Fruit fly (Drosophila melanogaster): ENCODE results near the gene CG15535.
A peak's percentile ranks its signal among the peaks of the same experiment; 100 is the strongest.

Gene CG15535

dm6 chr3R:30413795-30414194 lies 9.9 kb downstream of the CG15535 start (continued):
- no peak for TF ChIP-seq CG5180 (GFP tag; optimal IDR thresholded peaks at IDR 0.05)
- TF ChIP-seq CG7556 (GFP tag; optimal IDR thresholded peaks at IDR 0.05) = peak; percentile 40
- TF ChIP-seq wdn (GFP tag; IDR thresholded peaks at IDR 0.05) = no peak
- no peak for TF ChIP-seq CHES-1-like (GFP tag; optimal IDR thresholded peaks at IDR 0.05)
- TF ChIP-seq CG18011 (GFP tag; optimal IDR thresholded peaks at IDR 0.05) = no peak
- peak; percentile 66; the same call in 2 of the 3 replicates for TF ChIP-seq H15 (GFP tag; IDR thresholded peaks at IDR 0.05)
- TF ChIP-seq Hr39 (optimal IDR thresholded peaks at IDR 0.05) = no peak
- TF ChIP-seq sd (tag; optimal IDR thresholded peaks at IDR 0.05) = no peak
- TF ChIP-seq CG1603 (tag; optimal IDR thresholded peaks at IDR 0.05) = peak; percentile 81
- TF ChIP-seq ems (GFP tag; optimal IDR thresholded peaks at IDR 0.05) = peak; percentile 23
- TF ChIP-seq ap (GFP tag; IDR thresholded peaks at IDR 0.05) = peak; percentile 63
- TF ChIP-seq D19B (GFP tag; optimal IDR thresholded peaks at IDR 0.05) = no peak
- TF ChIP-seq CG1832 (GFP tag; optimal IDR thresholded peaks at IDR 0.05) = no peak
- peak; percentile 12 for TF ChIP-seq pum (GFP tag; optimal IDR thresholded peaks at IDR 0.05)
- 0 out of 3 replicates have a peak, but pooled peaks have one; percentile 15 for TF ChIP-seq Aef1 (GFP tag; IDR thresholded peaks at IDR 0.05)
- no peak for TF ChIP-seq Fer2 (tag; optimal IDR thresholded peaks at IDR 0.05)
- TF ChIP-seq vnd (GFP tag; IDR thresholded peaks at IDR 0.05; ENCODE audit: partially characterized antibody) = no peak
- no peak for TF ChIP-seq CG4854 (GFP tag; optimal IDR thresholded peaks at IDR 0.05)
- TF ChIP-seq Atf6 (GFP tag; IDR thresholded peaks at IDR 0.05) = peak; percentile 19; the same call in 1 of the 2 replicates
- TF ChIP-seq CG7786 (GFP tag; optimal IDR thresholded peaks at IDR 0.05) = peak; percentile 8
- no peak for TF ChIP-seq insv (GFP tag; optimal IDR thresholded peaks at IDR 0.05)
- peak; percentile 41 for TF ChIP-seq CG13424 (tag; optimal IDR thresholded peaks at IDR 0.05)
- peak; percentile 62 for TF ChIP-seq CG2678 (tag; optimal IDR thresholded peaks at IDR 0.05)
- TF ChIP-seq MBD-R2 (GFP tag; IDR thresholded peaks at IDR 0.05) = peak; percentile 28; the same call in 1 of the 2 replicates
- TF ChIP-seq CG13775 (GFP tag; optimal IDR thresholded peaks at IDR 0.05) = no peak
- TF ChIP-seq CG12155 (GFP tag; optimal IDR thresholded peaks at IDR 0.05) = peak; percentile 9
- TF ChIP-seq pho (GFP tag; optimal IDR thresholded peaks at IDR 0.05) = no peak
- no peak for TF ChIP-seq mirr (GFP tag; optimal IDR thresholded peaks at IDR 0.05)
- TF ChIP-seq tup (GFP tag; optimal IDR thresholded peaks at IDR 0.05) = no peak
- TF ChIP-seq pzg (GFP tag; optimal IDR thresholded peaks at IDR 0.05) = no peak
- no peak for TF ChIP-seq salm (tag; optimal IDR thresholded peaks at IDR 0.05)
- no peak for TF ChIP-seq pfk (GFP tag; optimal IDR thresholded peaks at IDR 0.05)
- TF ChIP-seq CG15514 (GFP tag; optimal IDR thresholded peaks at IDR 0.05) = peak; percentile 14
- TF ChIP-seq nau (GFP tag; optimal IDR thresholded peaks at IDR 0.05) = no peak
- no peak for TF ChIP-seq BEAF-32 (GFP tag; optimal IDR thresholded peaks at IDR 0.05)
- no peak for TF ChIP-seq Ets65A (GFP tag)
- peak; percentile 66 for TF ChIP-seq CG6254 (GFP tag; optimal IDR thresholded peaks at IDR 0.05)
- TF ChIP-seq CG4730 (GFP tag; IDR thresholded peaks at IDR 0.05) = peak; percentile 18; the same call in 1 of the 2 replicates
- peak; percentile 17 for TF ChIP-seq chn (GFP tag; optimal IDR thresholded peaks at IDR 0.05)
- TF ChIP-seq CG3847 (GFP tag; IDR thresholded peaks at IDR 0.05) = no peak
- peak; percentile 63; the same call in 1 of the 2 replicates for TF ChIP-seq ranshi (GFP tag; IDR thresholded peaks at IDR 0.05)
- TF ChIP-seq crp (GFP tag; optimal IDR thresholded peaks at IDR 0.05) = no peak
- no peak for TF ChIP-seq gt (GFP tag; IDR thresholded peaks at IDR 0.05)
- no peak for TF ChIP-seq Ets97D (GFP tag; optimal IDR thresholded peaks at IDR 0.05)
- TF ChIP-seq prd (optimal IDR thresholded peaks at IDR 0.05) = no peak
- no peak; the same call in 1 of the 3 replicates for TF ChIP-seq prd (GFP tag; IDR thresholded peaks at IDR 0.05)
- peak; percentile 17 for TF ChIP-seq tap (tag; optimal IDR thresholded peaks at IDR 0.05)
- TF ChIP-seq Taf1 (GFP tag; IDR thresholded peaks at IDR 0.05) = no peak
- peak; percentile 45 for TF ChIP-seq CG17829 (tag; optimal IDR thresholded peaks at IDR 0.05)
- TF ChIP-seq fd102C (GFP tag; optimal IDR thresholded peaks at IDR 0.05) = no peak
- TF ChIP-seq Dp (GFP tag; optimal IDR thresholded peaks at IDR 0.05) = no peak

Data from whole organism, embryonic.